Fruit fly (Drosophila melanogaster): Measurements from ENCODE around the gene CG46430.

Gene CG46430

dm6 chr3L:10516707-10517450, 38.6 kb downstream of the CG46430 start:
- peak; percentile 32 for TF ChIP-seq fd59A (GFP tag; optimal IDR thresholded peaks at IDR 0.05)
- peak; percentile 24 for TF ChIP-seq Met (GFP tag; optimal IDR thresholded peaks at IDR 0.05)
- TF ChIP-seq cyc (GFP tag; optimal IDR thresholded peaks at IDR 0.05) = peak; percentile 2
- TF ChIP-seq Sox15 (GFP tag; optimal IDR thresholded peaks at IDR 0.05) = peak; percentile 9
- no peak for TF ChIP-seq vri (GFP tag; optimal IDR thresholded peaks at IDR 0.05)
- TF ChIP-seq Hr39 (GFP tag; optimal IDR thresholded peaks at IDR 0.05) = peak; percentile 42
- peak; percentile 40 for TF ChIP-seq CG11902 (GFP tag; optimal IDR thresholded peaks at IDR 0.05)
- peak; percentile 30 for TF ChIP-seq CG10631 (GFP tag; optimal IDR thresholded peaks at IDR 0.05)
- no peak for TF ChIP-seq fkh (GFP tag; optimal IDR thresholded peaks at IDR 0.05)
- TF ChIP-seq acj6 (GFP tag; optimal IDR thresholded peaks at IDR 0.05) = peak; percentile 38
- TF ChIP-seq CG31627 (GFP tag; optimal IDR thresholded peaks at IDR 0.05) = peak; percentile 29
- peak; percentile 19 for TF ChIP-seq OdsH (GFP tag; optimal IDR thresholded peaks at IDR 0.05)
- peak; percentile 9 for TF ChIP-seq CG6808 (GFP tag; optimal IDR thresholded peaks at IDR 0.05)
- TF ChIP-seq CG32006 (GFP tag; optimal IDR thresholded peaks at IDR 0.05) = peak; percentile 48
- TF ChIP-seq Hr4 (GFP tag; optimal IDR thresholded peaks at IDR 0.05) = peak; percentile 6
- peak; percentile 46 for TF ChIP-seq esn (GFP tag; optimal IDR thresholded peaks at IDR 0.05)
- peak; percentile 72 for TF ChIP-seq Eip78C (GFP tag)
- no peak for TF ChIP-seq Ets21C (GFP tag; optimal IDR thresholded peaks at IDR 0.05)
- TF ChIP-seq spab (GFP tag; optimal IDR thresholded peaks at IDR 0.05) = peak; percentile 24
- TF ChIP-seq svp (GFP tag) = peak; percentile 82
- no peak for TF ChIP-seq Eip75B (GFP tag; optimal IDR thresholded peaks at IDR 0.05)
- peak; percentile 29 for TF ChIP-seq topi (GFP tag; optimal IDR thresholded peaks at IDR 0.05)
- TF ChIP-seq CG10669 (GFP tag; optimal IDR thresholded peaks at IDR 0.05) = no peak
- peak; percentile 13 for TF ChIP-seq CG3032 (tag; optimal IDR thresholded peaks at IDR 0.05)
- peak; percentile 24 for TF ChIP-seq lz (GFP tag; optimal IDR thresholded peaks at IDR 0.05)
- TF ChIP-seq achi (GFP tag; optimal IDR thresholded peaks at IDR 0.05) = peak; percentile 17

dm6 chr3L:10517451-10518385, 39.4 kb downstream of the CG46430 start:
- TF ChIP-seq CG8632 (GFP tag; optimal IDR thresholded peaks at IDR 0.05) (no peak), Sox102F (GFP tag; optimal IDR thresholded peaks at IDR 0.05) (peak; percentile 11), acj6 (GFP tag; optimal IDR thresholded peaks at IDR 0.05) (peak; percentile 10), salr (GFP tag; optimal IDR thresholded peaks at IDR 0.05) (no peak), CG10631 (GFP tag; optimal IDR thresholded peaks at IDR 0.05) (peak; percentile 5), CG31627 (GFP tag; optimal IDR thresholded peaks at IDR 0.05) (no peak), CG6276 (GFP tag; optimal IDR thresholded peaks at IDR 0.05) (no peak), CG10669 (GFP tag; optimal IDR thresholded peaks at IDR 0.05) (no peak), dsx (GFP tag; optimal IDR thresholded peaks at IDR 0.05; ENCODE audit: poor library complexity, severe bottlenecking) (no peak), CG11294 (GFP tag; IDR thresholded peaks at IDR 0.05) (no peak), Ets21C (GFP tag; optimal IDR thresholded peaks at IDR 0.05) (no peak), lz (GFP tag; optimal IDR thresholded peaks at IDR 0.05) (no peak), Eip78C (GFP tag) (peak; percentile 46), Hr38 (GFP tag; optimal IDR thresholded peaks at IDR 0.05) (no peak), CG8119 (GFP tag; IDR thresholded peaks at IDR 0.05) (no peak), CG32006 (GFP tag; optimal IDR thresholded peaks at IDR 0.05) (peak; percentile 26), CG6854 (GFP tag; optimal IDR thresholded peaks at IDR 0.05) (no peak), net (GFP tag; optimal IDR thresholded peaks at IDR 0.05) (no peak), CG6163 (GFP tag; IDR thresholded peaks at IDR 0.05) (peak; percentile 66; the same call in 2 of the 3 replicates), spab (GFP tag; optimal IDR thresholded peaks at IDR 0.05) (no peak), fd85E (GFP tag; optimal IDR thresholded peaks at IDR 0.05) (no peak), CG1621 (tag; optimal IDR thresholded peaks at IDR 0.05) (no peak), CG15336 (GFP tag; IDR thresholded peaks at IDR 0.05) (no peak), CG7368 (GFP tag; optimal IDR thresholded peaks at IDR 0.05) (no peak), Sox14 (GFP tag; optimal IDR thresholded peaks at IDR 0.05) (peak; percentile 10), achi (GFP tag; optimal IDR thresholded peaks at IDR 0.05) (no peak), Sox15 (GFP tag; optimal IDR thresholded peaks at IDR 0.05) (no peak), dac (GFP tag; optimal IDR thresholded peaks at IDR 0.05) (no peak), eg (GFP tag; IDR thresholded peaks at IDR 0.05) (no peak), CG11902 (GFP tag; optimal IDR thresholded peaks at IDR 0.05) (no peak)

All from whole organism, prepupa.